Fruit fly (Drosophila melanogaster): Measurements from ENCODE around the gene CG17560.
A peak's percentile ranks its signal among the peaks of the same experiment; 100 is the strongest.

The CG17560 gene

dm6 chr3R:16649282-16649681 is 31.5 kb downstream of the CG17560 start:
- TF ChIP-seq CG6791 (GFP tag; IDR thresholded peaks at IDR 0.05; ENCODE audit: partially characterized antibody): 0 out of 3 replicates have a peak, but pooled peaks have one; percentile 30
- TF ChIP-seq hbn (GFP tag; IDR thresholded peaks at IDR 0.05; ENCODE audit: partially characterized antibody): 0 out of 2 replicates have a peak, but pooled peaks have one; percentile 0
- TF ChIP-seq Rfx (GFP tag; IDR thresholded peaks at IDR 0.05): 0 out of 2 replicates have a peak, but pooled peaks have one; percentile 9
- peak; percentile 66 for TF ChIP-seq Med (GFP tag)
- peak; percentile 63 for TF ChIP-seq Ets65A (GFP tag)
- TF ChIP-seq sim (GFP tag; IDR thresholded peaks at IDR 0.05): no peak
- TF ChIP-seq ewg (GFP tag; optimal IDR thresholded peaks at IDR 0.05): no peak
- no peak for TF ChIP-seq CG1603 (tag; optimal IDR thresholded peaks at IDR 0.05)
- no peak for TF ChIP-seq CG11093 (GFP tag; IDR thresholded peaks at IDR 0.05)
- TF ChIP-seq Dbx (GFP tag; IDR thresholded peaks at IDR 0.05): peak; percentile 34; the same call in 1 of the 3 replicates
- TF ChIP-seq chinmo (GFP tag; IDR thresholded peaks at IDR 0.05; ENCODE audit: partially characterized antibody): no peak
- TF ChIP-seq dm (GFP tag; optimal IDR thresholded peaks at IDR 0.05): no peak
- TF ChIP-seq ci (GFP tag; IDR thresholded peaks at IDR 0.05): no peak
- TF ChIP-seq CG12769 (tag; optimal IDR thresholded peaks at IDR 0.05): no peak

- TF ChIP-seq tio (GFP tag; optimal IDR thresholded peaks at IDR 0.05) (no peak), CG15514 (GFP tag; optimal IDR thresholded peaks at IDR 0.05) (no peak), CG11695 (GFP tag; IDR thresholded peaks at IDR 0.05) (no peak), crp (GFP tag; optimal IDR thresholded peaks at IDR 0.05) (peak in 1 of 2 experiments; percentile 65), Stat92E (GFP tag; optimal IDR thresholded peaks at IDR 0.05) (no peak), fru (optimal IDR thresholded peaks at IDR 0.05) (no peak), trem (tag; optimal IDR thresholded peaks at IDR 0.05) (peak; percentile 16), Dref (GFP tag; IDR thresholded peaks at IDR 0.05) (peak; percentile 83), D19B (GFP tag; optimal IDR thresholded peaks at IDR 0.05) (no peak), Doc2 (GFP tag; IDR thresholded peaks at IDR 0.05) (no peak), bab2 (GFP tag; optimal IDR thresholded peaks at IDR 0.05) (no peak), disco-r (GFP tag; optimal IDR thresholded peaks at IDR 0.05) (no peak), Fer1 (GFP tag; optimal IDR thresholded peaks at IDR 0.05) (no peak), Hmr (GFP tag; optimal IDR thresholded peaks at IDR 0.05) (no peak), CG6791 (GFP tag; IDR thresholded peaks at IDR 0.05; ENCODE audit: partially characterized antibody) (peak; percentile 65; the same call in 2 of the 3 replicates), yki (optimal IDR thresholded peaks at IDR 0.05) (no peak), CG1024 (GFP tag; IDR thresholded peaks at IDR 0.05) (no peak), slp2 (GFP tag; optimal IDR thresholded peaks at IDR 0.05) (no peak), Xbp1 (GFP tag; optimal IDR thresholded peaks at IDR 0.05) (no peak), BEAF-32 (GFP tag; optimal IDR thresholded peaks at IDR 0.05) (peak; percentile 73), zen2 (GFP tag; IDR thresholded peaks at IDR 0.05; ENCODE audit: partially characterized antibody) (peak; percentile 50; the same call in 1 of the 3 replicates), row (GFP tag; IDR thresholded peaks at IDR 0.05) (no peak), Six4 (GFP tag; optimal IDR thresholded peaks at IDR 0.05) (no peak), scrt (GFP tag; optimal IDR thresholded peaks at IDR 0.05) (no peak), CG13123 (GFP tag; optimal IDR thresholded peaks at IDR 0.05) (no peak), ERR (GFP tag; optimal IDR thresholded peaks at IDR 0.05) (no peak), knrl (GFP tag; IDR thresholded peaks at IDR 0.05; ENCODE audit: partially characterized antibody) (peak; percentile 51; the same call in 2 of the 3 replicates), Hr39 (optimal IDR thresholded peaks at IDR 0.05) (no peak), Hr3 (GFP tag; optimal IDR thresholded peaks at IDR 0.05) (no peak), Gsc (GFP tag; IDR thresholded peaks at IDR 0.05) (no peak), Nf-YC (tag; optimal IDR thresholded peaks at IDR 0.05) (no peak), CG18599 (GFP tag; optimal IDR thresholded peaks at IDR 0.05) (no peak), CG11247 (GFP tag; IDR thresholded peaks at IDR 0.05) (no peak), schlank (tag; optimal IDR thresholded peaks at IDR 0.05) (no peak), bsh (GFP tag; optimal IDR thresholded peaks at IDR 0.05) (no peak), CG18476 (GFP tag; optimal IDR thresholded peaks at IDR 0.05) (no peak), ci (GFP tag; IDR thresholded peaks at IDR 0.05) (no peak), Dll (GFP tag; IDR thresholded peaks at IDR 0.05; ENCODE audit: partially characterized antibody) (peak; percentile 71)
These were observed 33.2 kb downstream of the CG17560 start, which contains the start of gene Mettl4 for dm6 chr3R:16650950-16651349. Gene Mettl4, minus strand, starts transcription at chr3R:16651157.
